Fruit fly (Drosophila melanogaster): ENCODE measurements around the gene chic.

DNA sequence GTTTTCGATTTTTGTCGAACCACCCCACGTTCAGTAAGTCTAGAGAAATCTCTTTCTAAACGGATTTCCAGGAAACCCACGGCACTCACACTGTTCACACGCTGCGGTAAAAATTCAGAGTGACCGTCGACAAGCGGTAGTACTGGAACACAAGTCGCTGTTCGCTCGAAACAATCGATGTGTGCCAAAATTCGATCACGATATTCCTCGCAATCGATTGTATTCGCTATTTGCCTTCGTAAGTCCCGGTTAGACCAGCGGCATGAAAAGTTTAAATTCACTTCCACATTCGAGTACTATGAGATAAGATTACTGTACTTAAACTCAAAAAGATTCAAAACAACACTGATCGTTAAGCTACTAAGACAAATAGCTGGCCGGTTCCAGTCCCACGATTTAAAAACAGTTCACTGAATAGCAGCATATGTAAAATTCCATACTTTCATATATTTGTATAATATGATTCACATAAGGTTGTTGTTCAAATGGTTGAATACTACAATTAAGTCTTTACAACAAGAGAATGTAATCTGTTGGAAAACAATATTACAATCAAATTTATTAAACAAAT is at the start of gene chic:
- TF ChIP-seq h (optimal IDR thresholded peaks at IDR 0.05) (no peak), psq (optimal IDR thresholded peaks at IDR 0.05) (no peak), insv (optimal IDR thresholded peaks at IDR 0.05) (no peak), Myc (optimal IDR thresholded peaks at IDR 0.05) (no peak)
